Fruit fly (Drosophila melanogaster): Measurements from ENCODE around the gene trem.

DNA sequence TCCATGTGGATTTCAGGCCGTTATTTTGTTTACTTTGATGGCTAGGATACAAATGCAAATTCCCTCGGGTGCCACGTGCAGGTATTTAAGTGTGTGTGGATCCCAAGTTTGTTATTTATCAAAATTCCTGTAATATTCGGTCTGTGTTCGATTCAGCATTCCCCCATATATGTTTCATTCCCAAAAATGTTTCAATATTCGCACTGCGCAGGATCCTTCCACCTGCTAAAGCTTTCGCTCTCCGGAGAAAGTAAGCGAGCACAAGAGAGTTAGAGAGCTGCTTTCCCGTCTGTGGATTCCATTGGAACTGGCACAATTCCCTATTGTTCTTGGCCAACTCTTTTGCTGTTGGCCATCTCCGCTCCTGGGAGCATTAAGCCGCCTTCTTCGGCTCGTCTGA lies 49.1 kb upstream of the trem start:
- TF ChIP-seq CG8478 (optimal IDR thresholded peaks at IDR 0.05) (no peak), CTCF (optimal IDR thresholded peaks at IDR 0.05) (no peak)
